Fruit fly (Drosophila melanogaster): ENCODE measurements around the gene EAChm.

Gene EAChm

dm6 chr3L:15013296-15013695 is 41.3 kb upstream of the EAChm start:
- TF ChIP-seq HLH106 (tag; optimal IDR thresholded peaks at IDR 0.05) (peak; percentile 30), br (GFP tag; optimal IDR thresholded peaks at IDR 0.05) (no peak), foxo (GFP tag; optimal IDR thresholded peaks at IDR 0.05) (peak in 1 of 2 experiments; percentile 23)

DNA sequence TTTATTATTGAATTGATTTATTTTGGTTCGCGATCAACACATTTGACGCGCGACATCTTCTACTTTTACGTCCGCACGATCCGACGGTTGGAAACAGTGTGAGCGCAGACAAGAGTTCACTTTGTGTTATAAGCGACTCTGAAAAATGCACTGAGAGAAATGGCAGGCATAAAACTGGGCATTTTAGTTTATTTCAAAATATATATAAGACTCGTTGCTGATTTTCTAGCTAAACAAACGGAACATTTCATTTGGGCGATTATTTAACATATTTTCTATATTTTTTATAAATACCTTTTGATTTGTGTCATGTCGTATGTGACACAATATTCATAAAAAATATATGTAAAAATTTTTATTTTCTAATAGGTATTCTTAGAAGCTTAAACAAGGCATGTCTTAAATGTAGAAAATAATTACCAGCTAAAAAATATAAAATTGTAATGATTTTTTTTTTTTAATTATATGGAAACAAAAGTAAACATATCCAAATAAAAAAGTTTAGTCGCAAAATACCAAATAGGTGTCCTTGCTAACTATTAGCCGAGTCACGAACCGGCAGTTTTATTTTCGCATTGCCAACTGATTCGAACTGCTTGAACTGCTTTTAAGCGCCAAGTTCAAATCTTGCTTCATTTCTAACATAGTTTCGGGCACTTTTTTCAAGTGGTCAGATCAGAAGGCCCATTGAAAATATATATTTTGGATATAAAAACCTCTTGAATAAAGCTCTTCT is 40.5 kb upstream of the EAChm start, which contains the start of gene Reck:
TSS of gene Reck (minus strand) at position 106 of the 736 bp plus-strand sequence.
- no peak for TF ChIP-seq N (GFP tag; optimal IDR thresholded peaks at IDR 0.05)
- TF ChIP-seq Rel (GFP tag; optimal IDR thresholded peaks at IDR 0.05): peak; percentile 5
- no peak for TF ChIP-seq Rel (tag; optimal IDR thresholded peaks at IDR 0.05)
- TF ChIP-seq dl (GFP tag; optimal IDR thresholded peaks at IDR 0.05; ENCODE audit: insufficient read depth in 1 of 2, partially characterized antibody in 2 of 2): no peak
- TF ChIP-seq CG32264 (GFP tag; optimal IDR thresholded peaks at IDR 0.05): peak; percentile 12
- peak; percentile 51 for TF ChIP-seq ey (GFP tag; optimal IDR thresholded peaks at IDR 0.05)
- TF ChIP-seq sv (GFP tag; optimal IDR thresholded peaks at IDR 0.05): peak; percentile 73
- no peak for TF ChIP-seq woc (GFP tag; optimal IDR thresholded peaks at IDR 0.05)
- peak; percentile 43 for TF ChIP-seq psq (GFP tag; optimal IDR thresholded peaks at IDR 0.05)
- TF ChIP-seq CrebA (GFP tag; optimal IDR thresholded peaks at IDR 0.05; ENCODE audit: borderline replicate concordance): peak; percentile 1
- TF ChIP-seq sage (GFP tag; optimal IDR thresholded peaks at IDR 0.05): peak; percentile 71
- TF ChIP-seq Abd-B (GFP tag; optimal IDR thresholded peaks at IDR 0.05): no peak
- TF ChIP-seq Hr83 (GFP tag; optimal IDR thresholded peaks at IDR 0.05; ENCODE audit: poor library complexity, severe bottlenecking): peak; percentile 55
- no peak for TF ChIP-seq lola (GFP tag; optimal IDR thresholded peaks at IDR 0.05)
- TF ChIP-seq Vsx2 (GFP tag; optimal IDR thresholded peaks at IDR 0.05; ENCODE audit: partially characterized antibody): no peak
- TF ChIP-seq Mio (GFP tag; optimal IDR thresholded peaks at IDR 0.05): no peak
- peak; percentile 12 for TF ChIP-seq Jra (GFP tag; optimal IDR thresholded peaks at IDR 0.05)
- TF ChIP-seq usp (GFP tag; optimal IDR thresholded peaks at IDR 0.05): no peak
- TF ChIP-seq OdsH (GFP tag; optimal IDR thresholded peaks at IDR 0.05): peak; percentile 75
- TF ChIP-seq Sp1 (GFP tag; optimal IDR thresholded peaks at IDR 0.05): peak; percentile 67
- no peak for TF ChIP-seq Dif (GFP tag; optimal IDR thresholded peaks at IDR 0.05; ENCODE audit: partially characterized antibody)
- TF ChIP-seq Myc (optimal IDR thresholded peaks at IDR 0.05): peak; percentile 78
- TF ChIP-seq h (GFP tag; optimal IDR thresholded peaks at IDR 0.05): peak; percentile 80
- no peak for TF ChIP-seq dmrt93B (GFP tag; optimal IDR thresholded peaks at IDR 0.05)
- peak; percentile 65 for TF ChIP-seq fru (GFP tag; optimal IDR thresholded peaks at IDR 0.05)
- TF ChIP-seq HLH106 (tag; optimal IDR thresholded peaks at IDR 0.05): peak; percentile 55
- TF ChIP-seq rgr (GFP tag; optimal IDR thresholded peaks at IDR 0.05): peak; percentile 83
- peak; percentile 44 for TF ChIP-seq br (GFP tag; optimal IDR thresholded peaks at IDR 0.05)
- peak in 1 of 2 experiments; percentile 74 for TF ChIP-seq foxo (GFP tag; optimal IDR thresholded peaks at IDR 0.05)
- TF ChIP-seq pan (optimal IDR thresholded peaks at IDR 0.05): no peak
- TF ChIP-seq tai (GFP tag; optimal IDR thresholded peaks at IDR 0.05): no peak
- peak; percentile 26 for TF ChIP-seq CG9705 (GFP tag; optimal IDR thresholded peaks at IDR 0.05)
- peak; percentile 87 for TF ChIP-seq brk (GFP tag; optimal IDR thresholded peaks at IDR 0.05)
- TF ChIP-seq Dfd (GFP tag; optimal IDR thresholded peaks at IDR 0.05): peak; percentile 20
- peak; percentile 42 for TF ChIP-seq Hnf4 (GFP tag; optimal IDR thresholded peaks at IDR 0.05)
- no peak for TF ChIP-seq Hr78 (GFP tag; optimal IDR thresholded peaks at IDR 0.05)
- TF ChIP-seq dsf (GFP tag; optimal IDR thresholded peaks at IDR 0.05; ENCODE audit: borderline replicate concordance): peak; percentile 21
- TF ChIP-seq GATAd (GFP tag; optimal IDR thresholded peaks at IDR 0.05): no peak
- no peak for TF ChIP-seq jim (GFP tag; optimal IDR thresholded peaks at IDR 0.05)

DNA sequence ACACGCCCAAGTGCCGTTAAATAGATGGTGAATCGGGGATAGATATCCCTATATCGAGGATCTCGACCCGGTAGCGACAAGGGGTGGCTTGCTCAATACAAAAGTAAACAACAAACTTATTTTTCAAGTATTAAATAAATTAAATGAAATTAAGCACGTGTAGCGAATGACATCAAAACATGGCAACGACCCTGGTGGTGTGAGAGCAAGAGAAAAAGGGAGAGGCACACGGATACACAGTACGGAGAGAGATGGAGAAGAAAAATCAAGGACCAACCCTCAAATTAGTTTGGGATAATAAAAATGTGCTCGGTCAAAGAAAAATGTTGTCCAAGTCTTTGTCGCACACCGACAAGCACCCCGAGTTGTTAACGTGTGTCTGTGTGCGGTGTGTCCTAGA is 33.6 kb upstream of the EAChm start:
- no peak for TF ChIP-seq tai (GFP tag; optimal IDR thresholded peaks at IDR 0.05)
- TF ChIP-seq GATAd (GFP tag; optimal IDR thresholded peaks at IDR 0.05): no peak
- no peak for TF ChIP-seq dmrt93B (GFP tag; optimal IDR thresholded peaks at IDR 0.05)
- no peak for TF ChIP-seq Myc (optimal IDR thresholded peaks at IDR 0.05)
- no peak for TF ChIP-seq dl (GFP tag; optimal IDR thresholded peaks at IDR 0.05; ENCODE audit: insufficient read depth in 1 of 2, partially characterized antibody in 2 of 2)
- TF ChIP-seq lola (GFP tag; optimal IDR thresholded peaks at IDR 0.05): no peak
- no peak for TF ChIP-seq OdsH (GFP tag; optimal IDR thresholded peaks at IDR 0.05)
- TF ChIP-seq CG32264 (GFP tag; optimal IDR thresholded peaks at IDR 0.05): no peak
- no peak for TF ChIP-seq psq (GFP tag; optimal IDR thresholded peaks at IDR 0.05)
- no peak for TF ChIP-seq foxo (GFP tag; optimal IDR thresholded peaks at IDR 0.05)
- no peak for TF ChIP-seq Abd-B (GFP tag; optimal IDR thresholded peaks at IDR 0.05)
- TF ChIP-seq Dfd (GFP tag; optimal IDR thresholded peaks at IDR 0.05): no peak
- TF ChIP-seq N (GFP tag; optimal IDR thresholded peaks at IDR 0.05): no peak
- no peak for TF ChIP-seq sv (GFP tag; optimal IDR thresholded peaks at IDR 0.05)
- TF ChIP-seq Rel (GFP tag; optimal IDR thresholded peaks at IDR 0.05): no peak
- TF ChIP-seq Rel (tag; optimal IDR thresholded peaks at IDR 0.05): no peak
- no peak for TF ChIP-seq Hr78 (GFP tag; optimal IDR thresholded peaks at IDR 0.05)
- no peak for TF ChIP-seq Vsx2 (GFP tag; optimal IDR thresholded peaks at IDR 0.05; ENCODE audit: partially characterized antibody)

Data from whole organism, wandering third instar larva.